Fruit fly (Drosophila melanogaster) whole organism, wandering third instar larva: ENCODE results near the gene Grip84.

Experiments used
- Abd-B ChIP-seq: fragments of >200 bp; optimal IDR thresholded peaks from 2 replicates; lab custom pipeline; 2017; ENCODE audit warnings: missing biosample characterization, missing genetic modification characterization
- CG32264 ChIP-seq: fragments of 200-800 bp; sonication (Bioruptor generic); optimal IDR thresholded peaks from 2 replicates; lab custom pipeline; 2016; ENCODE audit warnings: missing biosample characterization, missing genetic modification characterization
- CG9705 ChIP-seq: fragments of 200-800 bp; sonication (Bioruptor generic); optimal IDR thresholded peaks from 2 replicates; lab custom pipeline; 2018; ENCODE audit warnings: missing biosample characterization, mild to moderate bottlenecking, missing genetic modification characterization
- CrebA ChIP-seq: fragments of 200-800 bp; sonication (Bioruptor generic); optimal IDR thresholded peaks from 2 replicates; lab custom pipeline; 2016; ENCODE audit warnings: missing biosample characterization, mild to moderate bottlenecking, missing genetic modification characterization, borderline replicate concordance
- Dfd ChIP-seq: fragments of >200 bp; optimal IDR thresholded peaks from 2 replicates; lab custom pipeline; 2017; ENCODE audit warnings: missing biosample characterization, missing genetic modification characterization
- Dif ChIP-seq: fragments of 200-275, 200-300 bp; sonication (Bioruptor generic); optimal IDR thresholded peaks from 2 replicates; lab custom pipeline; 2018; ENCODE audit warnings: missing biosample characterization, missing genetic modification characterization; ENCODE audit not compliant: partially characterized antibody
- GATAd ChIP-seq: sonication (Bioruptor generic); optimal IDR thresholded peaks from 2 replicates; lab custom pipeline; 2016; ENCODE audit warnings: missing biosample characterization, missing genetic modification characterization
- HLH106 ChIP-seq: fragments of 200-800 bp; optimal IDR thresholded peaks from 3 replicates; lab custom pipeline; 2019; ENCODE audit warnings: missing biosample characterization, mild to moderate bottlenecking, missing genetic modification characterization, moderate library complexity
- Hnf4 ChIP-seq: fragments of 200-800 bp; sonication (Bioruptor generic); optimal IDR thresholded peaks from 2 replicates; lab custom pipeline; 2016; ENCODE audit warnings: missing biosample characterization, mild to moderate bottlenecking, missing genetic modification characterization
- Hr83 ChIP-seq: fragments of 200-300 bp; sonication (Bioruptor generic); optimal IDR thresholded peaks from 2 replicates; lab custom pipeline; 2016; ENCODE audit warnings: missing biosample characterization, mild to moderate bottlenecking, missing genetic modification characterization, moderate library complexity; ENCODE audit not compliant: poor library complexity, severe bottlenecking
- Jra ChIP-seq: sonication (Bioruptor generic); optimal IDR thresholded peaks from 2 replicates; lab custom pipeline; 2016; ENCODE audit warnings: missing biosample characterization, missing genetic modification characterization
- Mio ChIP-seq: sonication (Bioruptor generic); optimal IDR thresholded peaks from 2 replicates; lab custom pipeline; 2016; ENCODE audit warnings: missing biosample characterization, missing genetic modification characterization
- Myc ChIP-seq: fragments of >200 bp; optimal IDR thresholded peaks from 2 replicates; lab custom pipeline; 2017
- N ChIP-seq: fragments of >200 bp; optimal IDR thresholded peaks from 2 replicates; lab custom pipeline; 2018; ENCODE audit warnings: missing biosample characterization, missing external identifiers, missing genetic modification characterization
- Rel ChIP-seq, 2 experiments: fragments of 200-800 bp; sonication (Bioruptor generic) in 1 of 2; optimal IDR thresholded peaks; 2 replicates in 1 of 2; 3 replicates in 1 of 2; lab custom pipeline; 2016 to 2019; ENCODE audit warnings: mild to moderate bottlenecking in 2 of 2, missing biosample characterization in 2 of 2, missing genetic modification characterization in 2 of 2, moderate library complexity in 1 of 2
- Sp1 ChIP-seq: fragments of 200-800 bp; sonication (Bioruptor generic); optimal IDR thresholded peaks from 3 replicates; lab custom pipeline; 2019; ENCODE audit warnings: missing biosample characterization, mild to moderate bottlenecking, missing genetic modification characterization, moderate library complexity
- Vsx2 ChIP-seq: fragments of 200-300, 225-300 bp; sonication (Bioruptor generic); optimal IDR thresholded peaks from 2 replicates; lab custom pipeline; 2018; ENCODE audit warnings: missing biosample characterization, missing genetic modification characterization; ENCODE audit not compliant: partially characterized antibody
- br ChIP-seq: fragments of 200-800 bp; sonication (Bioruptor generic); optimal IDR thresholded peaks from 2 replicates; lab custom pipeline; 2016; ENCODE audit warnings: missing biosample characterization, missing genetic modification characterization
- brk ChIP-seq: fragments of 200-800 bp; sonication (Bioruptor generic); optimal IDR thresholded peaks from 2 replicates; lab custom pipeline; 2016; ENCODE audit warnings: missing biosample characterization, mild to moderate bottlenecking, missing genetic modification characterization
- dl ChIP-seq, 2 experiments: fragments of 175-275, 200-275 bp in 1 of 2; fragments of 200-275 bp in 1 of 2; sonication (Bioruptor generic); optimal IDR thresholded peaks; lab custom pipeline; 2018; ENCODE audit warnings: mild to moderate bottlenecking in 2 of 2, missing biosample characterization in 2 of 2, missing genetic modification characterization in 2 of 2, moderate library complexity in 2 of 2; ENCODE audit not compliant: partially characterized antibody in 2 of 2, insufficient read depth in 1 of 2
- dmrt93B ChIP-seq: fragments of 200-800 bp; sonication (Bioruptor generic); optimal IDR thresholded peaks from 2 replicates; lab custom pipeline; 2018; ENCODE audit warnings: missing biosample characterization, mild to moderate bottlenecking, missing genetic modification characterization
- ey ChIP-seq: fragments of 200-800 bp; sonication (Bioruptor generic); optimal IDR thresholded peaks from 2 replicates; lab custom pipeline; 2016; ENCODE audit warnings: missing biosample characterization, missing genetic modification characterization
- foxo ChIP-seq, 2 experiments: fragments of 200-800 bp; sonication (Bioruptor generic); optimal IDR thresholded peaks; 2 replicates in 1 of 2; 3 replicates in 1 of 2; lab custom pipeline; 2016 to 2017; ENCODE audit warnings: missing biosample characterization in 2 of 2, missing genetic modification characterization in 2 of 2
- fru ChIP-seq: fragments of 200-800 bp; sonication (Bioruptor generic); optimal IDR thresholded peaks from 3 replicates; lab custom pipeline; 2016; ENCODE audit warnings: missing biosample characterization, mild to moderate bottlenecking, missing genetic modification characterization
- jim ChIP-seq: fragments of 175-275, 200-325 bp; sonication (Bioruptor generic); optimal IDR thresholded peaks from 2 replicates; lab custom pipeline; 2016; ENCODE audit warnings: missing biosample characterization, mild to moderate bottlenecking, missing genetic modification characterization
- lola ChIP-seq: fragments of >200 bp; optimal IDR thresholded peaks from 2 replicates; lab custom pipeline; 2017; ENCODE audit warnings: missing biosample characterization, missing genetic modification characterization
- pan ChIP-seq: fragments of >200 bp; optimal IDR thresholded peaks from 2 replicates; lab custom pipeline; 2017
- psq ChIP-seq: fragments of 200-800 bp; sonication (Bioruptor generic); optimal IDR thresholded peaks from 3 replicates; lab custom pipeline; 2017; ENCODE audit warnings: missing biosample characterization, mild to moderate bottlenecking, missing genetic modification characterization, moderate library complexity
- rgr ChIP-seq: fragments of 200-800 bp; sonication (Bioruptor generic); optimal IDR thresholded peaks from 3 replicates; lab custom pipeline; 2016; ENCODE audit warnings: missing biosample characterization, mild to moderate bottlenecking, missing genetic modification characterization
- sv ChIP-seq: fragments of 200-800 bp; sonication (Bioruptor generic); optimal IDR thresholded peaks from 3 replicates; lab custom pipeline; 2016; ENCODE audit warnings: missing biosample characterization, missing genetic modification characterization
- tai ChIP-seq: sonication (Bioruptor generic); optimal IDR thresholded peaks from 2 replicates; lab custom pipeline; 2016; ENCODE audit warnings: missing biosample characterization, missing genetic modification characterization
- usp ChIP-seq: fragments of >200 bp; optimal IDR thresholded peaks from 2 replicates; lab custom pipeline; 2017; ENCODE audit warnings: missing biosample characterization, missing genetic modification characterization
- woc ChIP-seq: sonication (Bioruptor generic); optimal IDR thresholded peaks from 2 replicates; lab custom pipeline; 2016; ENCODE audit warnings: missing biosample characterization, mild to moderate bottlenecking, missing genetic modification characterization

Gene Grip84

DNA sequence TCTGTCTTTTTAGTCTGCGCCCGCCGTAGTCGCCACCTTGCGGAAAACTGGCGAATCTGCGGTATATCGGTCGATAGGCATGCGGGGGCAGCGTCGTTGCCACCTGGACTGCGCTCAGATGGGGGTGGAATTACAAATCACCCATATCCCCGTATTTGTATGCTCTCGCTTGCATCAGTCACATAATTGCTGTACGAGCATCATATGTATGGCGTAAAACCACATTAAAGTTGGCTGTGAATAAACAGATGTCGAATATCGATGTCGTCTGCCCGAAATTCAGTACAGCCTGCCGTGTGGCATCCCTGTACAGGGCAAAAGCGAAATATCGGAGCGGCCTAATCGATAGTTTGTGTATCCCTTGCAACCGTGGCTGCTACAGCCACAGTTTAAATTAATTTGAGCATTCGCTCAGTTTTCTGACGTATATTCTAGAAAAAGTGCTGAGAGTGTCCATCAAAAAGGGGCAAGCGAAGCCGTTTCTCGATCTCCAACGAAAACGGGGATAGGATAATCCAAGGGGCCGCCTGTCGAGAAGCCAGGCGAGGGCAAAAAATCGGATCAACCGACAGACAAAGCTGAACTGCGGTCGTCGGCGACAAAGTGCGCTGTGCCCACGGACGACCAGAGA, 43.7 kb downstream of the Grip84 start, which contains the start of the genes Idh3a and CoRest:
Gene Idh3a, minus strand, starts transcription at position 58 of the 631 bp plus-strand sequence.
Gene CoRest, plus strand, starts transcription at position 177 of the 631 bp plus-strand sequence.
- TF ChIP-seq Dfd (GFP tag; lab: Kevin White, UChicago): no peak
- TF ChIP-seq fru (GFP tag; lab: Kevin White, UChicago): no peak
- TF ChIP-seq dl (GFP tag; optimal IDR thresholded peaks at IDR 0.05; lab: Kevin White, UChicago; ENCODE audit: insufficient read depth in 1 of 2, partially characterized antibody in 2 of 2): no peak
- TF ChIP-seq Jra (GFP tag; lab: Kevin White, UChicago): no peak
- no peak for TF ChIP-seq usp (GFP tag; lab: Kevin White, UChicago)
- no peak for TF ChIP-seq pan
- TF ChIP-seq br: no peak
- TF ChIP-seq ey (GFP tag; lab: Kevin White, UChicago): no peak
- TF ChIP-seq Hr83 (GFP tag; lab: Kevin White, UChicago): no peak
- TF ChIP-seq rgr (GFP tag; lab: Kevin White, UChicago): no peak
- TF ChIP-seq CG9705: peak; percentile 33
- TF ChIP-seq psq (GFP tag; lab: Kevin White, UChicago): no peak
- peak in 1 of 2 experiments; percentile 28 for TF ChIP-seq foxo (GFP tag; optimal IDR thresholded peaks at IDR 0.05; lab: Kevin White, UChicago)
- TF ChIP-seq GATAd (GFP tag; lab: Kevin White, UChicago): no peak
- TF ChIP-seq Rel (GFP tag; optimal IDR thresholded peaks at IDR 0.05; lab: Kevin White, UChicago): no peak
- peak; percentile 12 for TF ChIP-seq Rel (tag; optimal IDR thresholded peaks at IDR 0.05; lab: Kevin White, UChicago)
- no peak for TF ChIP-seq Sp1 (GFP tag; lab: Kevin White, UChicago)
- no peak for TF ChIP-seq Vsx2 (GFP tag; lab: Kevin White, UChicago)
- TF ChIP-seq dmrt93B (GFP tag; lab: Kevin White, UChicago): no peak
- TF ChIP-seq Hnf4: no peak
- no peak for TF ChIP-seq CrebA (GFP tag; lab: Kevin White, UChicago)
- TF ChIP-seq HLH106 (tag; lab: Kevin White, UChicago): peak; percentile 42
- TF ChIP-seq CG32264 (GFP tag; lab: Kevin White, UChicago): no peak
- no peak for TF ChIP-seq Mio
- TF ChIP-seq tai (GFP tag; lab: Kevin White, UChicago): no peak
- TF ChIP-seq Myc (lab: Kevin White, UChicago): peak; percentile 53
- TF ChIP-seq jim (GFP tag; lab: Kevin White, UChicago): no peak
- TF ChIP-seq, all 38 proteins: peak for 5

DNA sequence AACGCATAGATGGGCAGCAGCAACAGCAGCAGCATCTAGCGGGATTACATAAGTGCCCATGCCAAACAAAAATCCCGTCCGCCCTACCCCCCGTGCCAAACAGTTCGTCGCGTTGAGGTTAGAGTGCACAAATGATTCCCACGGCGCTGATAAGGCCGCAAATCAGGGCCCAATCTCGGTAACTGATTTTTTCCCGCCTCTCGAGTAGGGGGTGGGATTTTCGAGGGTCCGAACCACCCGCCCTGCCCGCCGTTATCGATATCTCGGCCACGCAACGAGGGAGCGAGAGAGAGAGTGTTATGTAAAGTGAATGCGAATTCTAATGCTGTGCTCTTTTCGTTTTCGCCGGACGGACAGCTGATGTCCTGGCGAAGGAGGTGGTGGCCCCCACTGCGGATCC, 44.7 kb downstream of the Grip84 start:
- no peak for TF ChIP-seq ey (GFP tag; lab: Kevin White, UChicago)
- no peak for TF ChIP-seq Hnf4
- no peak for TF ChIP-seq psq (GFP tag; lab: Kevin White, UChicago)
- no peak for TF ChIP-seq Jra (GFP tag; lab: Kevin White, UChicago)
- no peak for TF ChIP-seq brk (GFP tag; lab: Kevin White, UChicago)
- no peak for TF ChIP-seq fru (GFP tag; lab: Kevin White, UChicago)
- TF ChIP-seq Dif (GFP tag; lab: Kevin White, UChicago): no peak
- no peak for TF ChIP-seq br
- no peak for TF ChIP-seq woc
- no peak for TF ChIP-seq Rel (GFP tag; optimal IDR thresholded peaks at IDR 0.05; lab: Kevin White, UChicago)
- TF ChIP-seq Rel (tag; optimal IDR thresholded peaks at IDR 0.05; lab: Kevin White, UChicago): no peak
- TF ChIP-seq sv (GFP tag; lab: Kevin White, UChicago): no peak
- TF ChIP-seq Abd-B (GFP tag; lab: Kevin White, UChicago): no peak
- no peak for TF ChIP-seq Vsx2 (GFP tag; lab: Kevin White, UChicago)
- TF ChIP-seq lola: no peak
- TF ChIP-seq Dfd (GFP tag; lab: Kevin White, UChicago): no peak
- TF ChIP-seq, all 38 proteins: peak for 0

DNA sequence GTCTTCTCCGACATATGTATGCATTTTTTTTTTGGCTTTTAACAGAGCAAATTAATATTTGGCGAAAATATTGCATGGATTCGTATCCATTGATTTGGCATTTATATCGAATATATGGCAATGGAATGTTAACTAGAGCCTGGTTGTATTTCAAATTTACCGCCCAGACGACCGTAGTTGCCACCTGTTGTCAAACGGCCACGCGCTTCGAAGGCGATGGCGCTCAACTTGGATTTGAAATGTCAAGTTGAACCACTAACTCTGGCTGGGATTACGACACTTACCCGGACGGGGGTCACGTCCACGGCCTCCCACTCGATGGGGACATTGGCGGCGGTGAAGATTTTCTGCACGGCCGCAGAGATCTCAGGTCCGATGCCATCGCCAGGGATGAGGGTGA, 45.2 kb downstream of the Grip84 start:
- TF ChIP-seq Rel (GFP tag; optimal IDR thresholded peaks at IDR 0.05; lab: Kevin White, UChicago) (no peak), Rel (tag; optimal IDR thresholded peaks at IDR 0.05; lab: Kevin White, UChicago) (no peak), tai (GFP tag; lab: Kevin White, UChicago) (no peak), N (GFP tag; lab: Kevin White, UChicago) (no peak), lola (no peak), Myc (lab: Kevin White, UChicago) (no peak)
